In genomic region chr3R:30718442-30718841, dm6 we compare ENCODE assay signal across 1 fruit fly cellular context.
TF ChIP-seq lines count a peak whose summit lies in the region.

No protein-coding gene starts in this region.

TF ChIP-seq in whole organism, embryonic, 481 proteins besides CTCF, POLR2A, EP300 and RAD21 (continued from another document and continues in another):
- TF ChIP-seq CG17359 (tag; optimal IDR thresholded peaks at IDR 0.05; lab: Kevin White, UChicago) (peak; percentile 45), zen2 (GFP tag; IDR thresholded peaks at IDR 0.05; lab: Robert Waterston, UW; ENCODE audit: partially characterized antibody) (no peak), NFAT (GFP tag; IDR thresholded peaks at IDR 0.05; lab: Robert Waterston, UW) (no peak), br (optimal IDR thresholded peaks at IDR 0.05; lab: Kevin White, UChicago) (no peak), Gug (GFP tag; IDR thresholded peaks at IDR 0.05; lab: Robert Waterston, UW) (0 out of 4 replicates have a peak, but pooled peaks have one; percentile 6), maf-S (GFP tag; optimal IDR thresholded peaks at IDR 0.05; lab: Kevin White, UChicago) (no peak), zen (tag; optimal IDR thresholded peaks at IDR 0.05; lab: Kevin White, UChicago) (no peak), dan (GFP tag; IDR thresholded peaks at IDR 0.05; lab: Robert Waterston, UW) (no peak), gfzf (GFP tag; optimal IDR thresholded peaks at IDR 0.05; lab: Kevin White, UChicago) (no peak), bsh (GFP tag; optimal IDR thresholded peaks at IDR 0.05; lab: Kevin White, UChicago) (peak in 1 of 2 experiments; percentile 58), esg (GFP tag; conservative IDR thresholded peaks at IDR 0.05; lab: Robert Waterston, UW) (no peak), lmd (GFP tag; IDR thresholded peaks at IDR 0.05; lab: Robert Waterston, UW) (peak; percentile 13; the same call in 1 of the 2 replicates), CG9876 (GFP tag; optimal IDR thresholded peaks at IDR 0.05; lab: Kevin White, UChicago) (no peak), Poxn (GFP tag; IDR thresholded peaks at IDR 0.05; lab: Robert Waterston, UW) (no peak), CG2712 (tag; optimal IDR thresholded peaks at IDR 0.05; lab: Kevin White, UChicago) (peak; percentile 53), rib (GFP tag; IDR thresholded peaks at IDR 0.05; lab: Robert Waterston, UW) (no peak), CG2875 (GFP tag; optimal IDR thresholded peaks at IDR 0.05; lab: Kevin White, UChicago) (no peak), CG7987 (GFP tag; optimal IDR thresholded peaks at IDR 0.05; lab: Kevin White, UChicago) (no peak), p53 (GFP tag; optimal IDR thresholded peaks at IDR 0.05; lab: Kevin White, UChicago) (no peak), ash1 (GFP tag; optimal IDR thresholded peaks at IDR 0.05; lab: Kevin White, UChicago) (no peak), Max (GFP tag; optimal IDR thresholded peaks at IDR 0.05; lab: Kevin White, UChicago) (no peak), yki (optimal IDR thresholded peaks at IDR 0.05; lab: Kevin White, UChicago) (no peak), CG2202 (tag; optimal IDR thresholded peaks at IDR 0.05; lab: Kevin White, UChicago) (no peak), H15 (GFP tag; IDR thresholded peaks at IDR 0.05; lab: Robert Waterston, UW) (no peak), Eip74EF (GFP tag; optimal IDR thresholded peaks at IDR 0.05; lab: Kevin White, UChicago) (no peak), Oli (tag; optimal IDR thresholded peaks at IDR 0.05; lab: Kevin White, UChicago) (peak; percentile 25), sima (GFP tag; optimal IDR thresholded peaks at IDR 0.05; lab: Kevin White, UChicago) (no peak), CG3995 (GFP tag; optimal IDR thresholded peaks at IDR 0.05; lab: Kevin White, UChicago) (no peak), Dll (GFP tag; IDR thresholded peaks at IDR 0.05; lab: Robert Waterston, UW; ENCODE audit: partially characterized antibody) (no peak), Antp (GFP tag; optimal IDR thresholded peaks at IDR 0.05; lab: Kevin White, UChicago) (no peak), Sin3A (optimal IDR thresholded peaks at IDR 0.05; lab: Kevin White, UChicago) (no peak), chn (GFP tag; optimal IDR thresholded peaks at IDR 0.05; lab: Kevin White, UChicago) (no peak), Neu2 (GFP tag; optimal IDR thresholded peaks at IDR 0.05; lab: Kevin White, UChicago; ENCODE audit: borderline replicate concordance) (no peak), dm (GFP tag; optimal IDR thresholded peaks at IDR 0.05; lab: Kevin White, UChicago) (no peak), CG32767 (GFP tag; IDR thresholded peaks at IDR 0.05; lab: Robert Waterston, UW) (no peak), TFAM (GFP tag; optimal IDR thresholded peaks at IDR 0.05; lab: Kevin White, UChicago) (no peak), CG7963 (GFP tag; IDR thresholded peaks at IDR 0.05; lab: Robert Waterston, UW; ENCODE audit: partially characterized antibody) (no peak), ewg (GFP tag; optimal IDR thresholded peaks at IDR 0.05; lab: Kevin White, UChicago) (peak; percentile 2), CG11247 (GFP tag; IDR thresholded peaks at IDR 0.05; lab: Robert Waterston, UW) (no peak), CG4282 (GFP tag; optimal IDR thresholded peaks at IDR 0.05; lab: Kevin White, UChicago) (no peak), YL-1 (GFP tag; optimal IDR thresholded peaks at IDR 0.05; lab: Kevin White, UChicago) (no peak), Scr (GFP tag; IDR thresholded peaks at IDR 0.05; lab: Robert Waterston, UW; ENCODE audit: partially characterized antibody) (no peak), ab (GFP tag; optimal IDR thresholded peaks at IDR 0.05; lab: Kevin White, UChicago) (no peak), Dfd (GFP tag; optimal IDR thresholded peaks at IDR 0.05; lab: Kevin White, UChicago) (no peak), odd (GFP tag; optimal IDR thresholded peaks at IDR 0.05; lab: Kevin White, UChicago) (no peak), disco-r (GFP tag; optimal IDR thresholded peaks at IDR 0.05; lab: Kevin White, UChicago) (no peak), slp2 (GFP tag; optimal IDR thresholded peaks at IDR 0.05; lab: Kevin White, UChicago) (no peak), CG9609 (GFP tag; optimal IDR thresholded peaks at IDR 0.05; lab: Kevin White, UChicago) (no peak), lilli (GFP tag; optimal IDR thresholded peaks at IDR 0.05; lab: Kevin White, UChicago) (no peak), row (GFP tag; IDR thresholded peaks at IDR 0.05; lab: Robert Waterston, UW) (peak; percentile 71), Nf-YB (GFP tag; optimal IDR thresholded peaks at IDR 0.05; lab: Kevin White, UChicago) (no peak), tll (GFP tag; optimal IDR thresholded peaks at IDR 0.05; lab: Kevin White, UChicago) (no peak), CG15601 (tag; optimal IDR thresholded peaks at IDR 0.05; lab: Kevin White, UChicago) (peak; percentile 15), CG6689 (GFP tag; IDR thresholded peaks at IDR 0.05; lab: Robert Waterston, UW) (peak; percentile 25; the same call in 1 of the 2 replicates), CG3838 (GFP tag; optimal IDR thresholded peaks at IDR 0.05; lab: Kevin White, UChicago) (no peak), NK7.1 (GFP tag; optimal IDR thresholded peaks at IDR 0.05; lab: Kevin White, UChicago) (no peak), Aef1 (GFP tag; IDR thresholded peaks at IDR 0.05; lab: Robert Waterston, UW) (no peak; the same call in 2 of the 3 replicates), CG2129 (GFP tag; IDR thresholded peaks at IDR 0.05; lab: Robert Waterston, UW; ENCODE audit: partially characterized antibody) (no peak), CG4360 (GFP tag; IDR thresholded peaks at IDR 0.05; lab: Robert Waterston, UW) (no peak), slbo (GFP tag; IDR thresholded peaks at IDR 0.05; lab: Robert Waterston, UW) (peak; percentile 37; the same call in 1 of the 2 replicates), Kr (GFP tag; optimal IDR thresholded peaks at IDR 0.05; lab: Kevin White, UChicago) (no peak), gt (GFP tag; IDR thresholded peaks at IDR 0.05; lab: Robert Waterston, UW) (no peak), hb (GFP tag; IDR thresholded peaks at IDR 0.05; lab: Robert Waterston, UW; ENCODE audit: partially characterized antibody) (no peak), Spps (tag; optimal IDR thresholded peaks at IDR 0.05; lab: Kevin White, UChicago) (no peak), inv (GFP tag; IDR thresholded peaks at IDR 0.05; lab: Robert Waterston, UW; ENCODE audit: partially characterized antibody) (no peak), amos (GFP tag; IDR thresholded peaks at IDR 0.05; lab: Robert Waterston, UW; ENCODE audit: partially characterized antibody) (no peak), PHDP (tag; optimal IDR thresholded peaks at IDR 0.05; lab: Kevin White, UChicago) (no peak), gcm (GFP tag; optimal IDR thresholded peaks at IDR 0.05; lab: Kevin White, UChicago) (no peak), gsb (GFP tag; IDR thresholded peaks at IDR 0.05; lab: Robert Waterston, UW) (no peak), Tbp (GFP tag; optimal IDR thresholded peaks at IDR 0.05; lab: Kevin White, UChicago) (no peak), sd (tag; optimal IDR thresholded peaks at IDR 0.05; lab: Kevin White, UChicago) (no peak), Abd-B (GFP tag; optimal IDR thresholded peaks at IDR 0.05; lab: Kevin White, UChicago) (no peak), Oaz (GFP tag; IDR thresholded peaks at IDR 0.05; lab: Robert Waterston, UW) (0 out of 2 replicates have a peak, but pooled peaks have one; percentile 24), unc-4 (GFP tag; IDR thresholded peaks at IDR 0.05; lab: Robert Waterston, UW; ENCODE audit: partially characterized antibody) (no peak), B-H2 (GFP tag; optimal IDR thresholded peaks at IDR 0.05; lab: Kevin White, UChicago) (no peak), CG1602 (GFP tag; optimal IDR thresholded peaks at IDR 0.05; lab: Kevin White, UChicago) (no peak), caup (GFP tag; optimal IDR thresholded peaks at IDR 0.05; lab: Kevin White, UChicago; ENCODE audit: severe bottlenecking) (no peak), CG12236 (GFP tag; optimal IDR thresholded peaks at IDR 0.05; lab: Kevin White, UChicago) (no peak), E2f1 (GFP tag; IDR thresholded peaks at IDR 0.05; lab: Robert Waterston, UW) (no peak), wek (GFP tag; optimal IDR thresholded peaks at IDR 0.05; lab: Kevin White, UChicago) (no peak), CG5953 (GFP tag; IDR thresholded peaks at IDR 0.05; lab: Robert Waterston, UW) (0 out of 2 replicates have a peak, but pooled peaks have one; percentile 18), CG18599 (GFP tag; optimal IDR thresholded peaks at IDR 0.05; lab: Kevin White, UChicago) (peak; percentile 32), Mes4 (GFP tag; optimal IDR thresholded peaks at IDR 0.05; lab: Kevin White, UChicago) (no peak), CG12155 (GFP tag; optimal IDR thresholded peaks at IDR 0.05; lab: Kevin White, UChicago) (no peak), HmgZ (tag; optimal IDR thresholded peaks at IDR 0.05; lab: Kevin White, UChicago) (no peak), cwo (GFP tag; optimal IDR thresholded peaks at IDR 0.05; lab: Kevin White, UChicago) (no peak), phol (tag; optimal IDR thresholded peaks at IDR 0.05; lab: Kevin White, UChicago) (peak; percentile 17), CG2889 (GFP tag; IDR thresholded peaks at IDR 0.05; lab: Robert Waterston, UW) (no peak), otp (GFP tag; IDR thresholded peaks at IDR 0.05; lab: Robert Waterston, UW) (0 out of 3 replicates have a peak, but pooled peaks have one; percentile 46), CG16779 (GFP tag; IDR thresholded peaks at IDR 0.05; lab: Robert Waterston, UW) (no peak), HLH3B (GFP tag; IDR thresholded peaks at IDR 0.05; lab: Robert Waterston, UW) (peak; percentile 30; the same call in 1 of the 2 replicates), insv (GFP tag; optimal IDR thresholded peaks at IDR 0.05; lab: Kevin White, UChicago) (no peak), slou (GFP tag; optimal IDR thresholded peaks at IDR 0.05; lab: Kevin White, UChicago) (no peak), CG18764 (GFP tag; optimal IDR thresholded peaks at IDR 0.05; lab: Kevin White, UChicago) (no peak), kah (GFP tag; optimal IDR thresholded peaks at IDR 0.05; lab: Kevin White, UChicago) (no peak), CG3726 (GFP tag; IDR thresholded peaks at IDR 0.05; lab: Robert Waterston, UW) (no peak), fd3F (GFP tag; optimal IDR thresholded peaks at IDR 0.05; lab: Kevin White, UChicago) (no peak), CG32532 (GFP tag; IDR thresholded peaks at IDR 0.05; lab: Robert Waterston, UW) (no peak), run (tag; optimal IDR thresholded peaks at IDR 0.05; lab: Kevin White, UChicago) (no peak), bigmax (GFP tag; optimal IDR thresholded peaks at IDR 0.05; lab: Kevin White, UChicago) (no peak), Hr39 (optimal IDR thresholded peaks at IDR 0.05; lab: Kevin White, UChicago) (no peak), Hr51 (GFP tag; optimal IDR thresholded peaks at IDR 0.05; lab: Kevin White, UChicago) (peak in 1 of 2 experiments; percentile 42), CG17568 (GFP tag; optimal IDR thresholded peaks at IDR 0.05; lab: Kevin White, UChicago) (no peak), Dad (GFP tag; optimal IDR thresholded peaks at IDR 0.05; lab: Kevin White, UChicago) (no peak), HLH54F (GFP tag; optimal IDR thresholded peaks at IDR 0.05; lab: Kevin White, UChicago) (no peak), CG18262 (tag; optimal IDR thresholded peaks at IDR 0.05; lab: Kevin White, UChicago) (peak; percentile 42), CG17912 (GFP tag; optimal IDR thresholded peaks at IDR 0.05; lab: Kevin White, UChicago) (no peak), mam (GFP tag; optimal IDR thresholded peaks at IDR 0.05; lab: Kevin White, UChicago) (no peak), CG11504 (tag; optimal IDR thresholded peaks at IDR 0.05; lab: Kevin White, UChicago) (peak; percentile 51), Dip3 (GFP tag; optimal IDR thresholded peaks at IDR 0.05; lab: Kevin White, UChicago) (no peak), ind (GFP tag; optimal IDR thresholded peaks at IDR 0.05; lab: Kevin White, UChicago) (peak; percentile 3), org-1 (GFP tag; optimal IDR thresholded peaks at IDR 0.05; lab: Kevin White, UChicago) (peak; percentile 33), ato (GFP tag; IDR thresholded peaks at IDR 0.05; lab: Robert Waterston, UW; ENCODE audit: partially characterized antibody) (no peak), luna (GFP tag; optimal IDR thresholded peaks at IDR 0.05; lab: Kevin White, UChicago) (no peak), az2 (GFP tag; optimal IDR thresholded peaks at IDR 0.05; lab: Kevin White, UChicago) (peak; percentile 3), Stat92E (GFP tag; optimal IDR thresholded peaks at IDR 0.05; lab: Kevin White, UChicago) (no peak), Bgb (GFP tag; IDR thresholded peaks at IDR 0.05; lab: Robert Waterston, UW; ENCODE audit: partially characterized antibody) (no peak), Meics (GFP tag; optimal IDR thresholded peaks at IDR 0.05; lab: Kevin White, UChicago) (no peak), CG9932 (GFP tag; IDR thresholded peaks at IDR 0.05; lab: Robert Waterston, UW) (no peak), CG31441 (GFP tag; IDR thresholded peaks at IDR 0.05; lab: Robert Waterston, UW) (0 out of 2 replicates have a peak, but pooled peaks have one; percentile 9), CG2120 (GFP tag; optimal IDR thresholded peaks at IDR 0.05; lab: Kevin White, UChicago) (no peak), Lpt (GFP tag; optimal IDR thresholded peaks at IDR 0.05; lab: Kevin White, UChicago) (no peak), CG14014 (GFP tag; IDR thresholded peaks at IDR 0.05; lab: Robert Waterston, UW) (no peak), mld (GFP tag; IDR thresholded peaks at IDR 0.05; lab: Robert Waterston, UW; ENCODE audit: partially characterized antibody) (no peak), ase (GFP tag; IDR thresholded peaks at IDR 0.05; lab: Robert Waterston, UW) (0 out of 3 replicates have a peak, but pooled peaks have one; percentile 42), ATbp (GFP tag; optimal IDR thresholded peaks at IDR 0.05; lab: Kevin White, UChicago) (peak; percentile 22), CG17612 (GFP tag; IDR thresholded peaks at IDR 0.05; lab: Robert Waterston, UW) (no peak), h (optimal IDR thresholded peaks at IDR 0.05; lab: Kevin White, UChicago) (no peak), CG12299 (tag; optimal IDR thresholded peaks at IDR 0.05; lab: Kevin White, UChicago) (no peak), CG4404 (GFP tag; IDR thresholded peaks at IDR 0.05; lab: Robert Waterston, UW) (no peak), Camta (GFP tag; optimal IDR thresholded peaks at IDR 0.05; lab: Kevin White, UChicago) (no peak), CG12659 (GFP tag; optimal IDR thresholded peaks at IDR 0.05; lab: Kevin White, UChicago) (no peak), hth (optimal IDR thresholded peaks at IDR 0.05; lab: Kevin White, UChicago) (no peak), toy (GFP tag; IDR thresholded peaks at IDR 0.05; lab: Robert Waterston, UW) (no peak), D19B (GFP tag; optimal IDR thresholded peaks at IDR 0.05; lab: Kevin White, UChicago) (peak; percentile 73)
